Worm (Caenorhabditis elegans) whole organism, L2 larva: ENCODE results near the gene F11D11.12.

Experiments used
- ceh-16 ChIP-seq: fragments of 150-350 bp; optimal IDR thresholded peaks from 2 replicates; lab custom pipeline; 2014; ENCODE audit warnings: missing biosample characterization, missing genetic modification characterization
- ceh-82 ChIP-seq: fragments of 150-350 bp; optimal IDR thresholded peaks from 2 replicates; lab custom pipeline; 2014; ENCODE audit warnings: missing biosample characterization, missing genetic modification characterization
- elt-3 ChIP-seq: sonication (generic microtip); optimal IDR thresholded peaks from 2 replicates; lab custom pipeline; 2017; ENCODE audit warnings: missing biosample characterization, missing genetic modification characterization
- fos-1 ChIP-seq: fragments of 150-350 bp; optimal IDR thresholded peaks from 2 replicates; lab custom pipeline; 2014; ENCODE audit warnings: missing biosample characterization, missing genetic modification characterization
- lin-13 ChIP-seq: fragments of 150-350 bp; optimal IDR thresholded peaks from 2 replicates; lab custom pipeline; 2014; ENCODE audit warnings: missing biosample characterization, missing genetic modification reagents, missing genetic modification characterization
- nhr-10 ChIP-seq: sonication (generic microtip); optimal IDR thresholded peaks from 2 replicates; lab custom pipeline; 2017; ENCODE audit warnings: missing biosample characterization, missing genetic modification characterization
- nhr-23 ChIP-seq: fragments of 150-350 bp; optimal IDR thresholded peaks from 2 replicates; lab custom pipeline; 2014; ENCODE audit warnings: missing biosample characterization, missing genetic modification reagents, missing genetic modification characterization
- nhr-6 ChIP-seq: fragments of 150-350 bp; optimal IDR thresholded peaks from 2 replicates; lab custom pipeline; 2014; ENCODE audit warnings: missing biosample characterization, missing genetic modification characterization
- nhr-77 ChIP-seq: fragments of 150-350 bp; optimal IDR thresholded peaks from 2 replicates; lab custom pipeline; 2014; ENCODE audit warnings: missing biosample characterization, missing genetic modification characterization
- skn-1 ChIP-seq: sonication (generic microtip); optimal IDR thresholded peaks from 2 replicates; lab custom pipeline; 2017; ENCODE audit warnings: missing biosample characterization, missing genetic modification characterization
- snpc-4 ChIP-seq: fragments of 150-350 bp; optimal IDR thresholded peaks from 2 replicates; lab custom pipeline; 2014; ENCODE audit warnings: missing biosample characterization, missing genetic modification characterization
- unc-62 ChIP-seq: fragments of 150-350 bp; optimal IDR thresholded peaks from 2 replicates; lab custom pipeline; 2014; ENCODE audit warnings: missing biosample characterization, missing genetic modification reagents, missing genetic modification characterization
- zag-1 ChIP-seq: fragments of 150-350 bp; optimal IDR thresholded peaks from 2 replicates; lab custom pipeline; 2014; ENCODE audit warnings: missing biosample characterization, missing genetic modification characterization

ce11 chrV:18742108-18742507, 8.4 kb downstream of the F11D11.12 start, which contains the start of gene clec-250:
- TF ChIP-seq nhr-6 (tag; lab: Kevin White, UChicago) (no peak), lin-13 (GFP tag; lab: Kevin White, UChicago) (no peak), fos-1 (tag; lab: Kevin White, UChicago) (no peak), nhr-23 (tag; lab: Kevin White, UChicago) (no peak), nhr-77 (tag; lab: Kevin White, UChicago) (no peak), snpc-4 (tag; lab: Kevin White, UChicago) (no peak), unc-62 (no peak), skn-1 (tag; lab: Kevin White, UChicago) (no peak), ceh-16 (tag; lab: Kevin White, UChicago) (no peak), ceh-82 (no peak), zag-1 (tag; lab: Kevin White, UChicago) (no peak), elt-3 (no peak), nhr-10 (tag; lab: Kevin White, UChicago) (no peak)
